Fruit fly (Drosophila melanogaster): ENCODE data around the gene CG46339.

CG46339 gene

DNA sequence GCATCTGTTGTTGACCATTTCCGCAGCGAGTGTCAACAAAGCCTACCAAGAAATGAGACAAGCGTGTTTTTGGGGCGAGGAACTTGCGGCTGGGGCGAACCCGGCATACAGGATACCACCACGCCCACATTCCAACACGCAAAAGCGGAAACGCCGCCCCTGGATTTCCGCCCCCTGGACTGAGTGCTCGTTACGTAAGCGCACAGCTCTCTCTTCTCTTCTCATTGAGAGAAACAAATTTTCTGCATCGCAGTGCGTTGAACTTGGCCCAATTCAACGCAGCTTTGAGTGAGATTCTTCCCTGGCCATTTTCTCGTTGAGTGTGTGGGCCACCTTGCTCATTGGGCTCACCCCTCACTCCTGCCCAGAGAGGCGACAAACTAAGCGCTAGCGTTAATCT, 44.9 kb downstream of the CG46339 start (continued):
- 0 out of 2 replicates have a peak, but pooled peaks have one; percentile 28 for TF ChIP-seq NFAT (GFP tag; IDR thresholded peaks at IDR 0.05)
- TF ChIP-seq CG3847 (GFP tag; IDR thresholded peaks at IDR 0.05) = 0 out of 2 replicates have a peak, but pooled peaks have one; percentile 11
- TF ChIP-seq ttk (GFP tag; IDR thresholded peaks at IDR 0.05) = no peak
- TF ChIP-seq Trl (optimal IDR thresholded peaks at IDR 0.05) = peak; percentile 31 to 32
- TF ChIP-seq Trl (GFP tag; optimal IDR thresholded peaks at IDR 0.05) = no peak
- peak; percentile 81 for TF ChIP-seq Ets65A (GFP tag)
- TF ChIP-seq Pdp1 (GFP tag; optimal IDR thresholded peaks at IDR 0.05) = peak in 1 of 2 experiments; percentile 91
- TF ChIP-seq CG14014 (GFP tag; IDR thresholded peaks at IDR 0.05) = peak; percentile 22; the same call in 1 of the 2 replicates
- 0 out of 2 replicates have a peak, but pooled peaks have one; percentile 10 for TF ChIP-seq MBD-R2 (GFP tag; IDR thresholded peaks at IDR 0.05)
- TF ChIP-seq Awh (GFP tag; IDR thresholded peaks at IDR 0.05) = 0 out of 2 replicates have a peak, but pooled peaks have one; percentile 26
- 0 out of 2 replicates have a peak, but pooled peaks have one; percentile 49 for TF ChIP-seq CG5953 (GFP tag; IDR thresholded peaks at IDR 0.05)
- peak; percentile 47 for TF ChIP-seq nerfin-1 (tag; optimal IDR thresholded peaks at IDR 0.05)
- no peak for TF ChIP-seq vnd (GFP tag; IDR thresholded peaks at IDR 0.05; ENCODE audit: partially characterized antibody)
- TF ChIP-seq CG5245 (GFP tag; optimal IDR thresholded peaks at IDR 0.05) = no peak
- peak; percentile 78 for TF ChIP-seq sd (tag; optimal IDR thresholded peaks at IDR 0.05)
- peak; percentile 80; the same call in 3 of the 4 replicates for TF ChIP-seq chinmo (GFP tag; IDR thresholded peaks at IDR 0.05; ENCODE audit: partially characterized antibody)
- TF ChIP-seq Atf6 (GFP tag; IDR thresholded peaks at IDR 0.05) = peak; percentile 53; the same call in 1 of the 2 replicates
- 0 out of 2 replicates have a peak, but pooled peaks have one; percentile 24 for TF ChIP-seq CG32772 (GFP tag; IDR thresholded peaks at IDR 0.05)
- 0 out of 3 replicates have a peak, but pooled peaks have one; percentile 48 for TF ChIP-seq CG11093 (GFP tag; IDR thresholded peaks at IDR 0.05)
- 0 out of 2 replicates have a peak, but pooled peaks have one; percentile 52 for TF ChIP-seq sens-2 (GFP tag; IDR thresholded peaks at IDR 0.05)
- peak; percentile 21 for TF ChIP-seq Nf-YC (tag; optimal IDR thresholded peaks at IDR 0.05)
- peak; percentile 66 for TF ChIP-seq abd-A (tag; optimal IDR thresholded peaks at IDR 0.05)
- peak; percentile 30; the same call in 1 of the 2 replicates for TF ChIP-seq crol (GFP tag; IDR thresholded peaks at IDR 0.05)
- TF ChIP-seq sna (GFP tag; IDR thresholded peaks at IDR 0.05; ENCODE audit: partially characterized antibody) = 0 out of 2 replicates have a peak, but pooled peaks have one; percentile 33
- peak; percentile 95 for TF ChIP-seq z (GFP tag; IDR thresholded peaks at IDR 0.05)
- no peak for TF ChIP-seq B-H2 (GFP tag; optimal IDR thresholded peaks at IDR 0.05)
- peak; percentile 38 for TF ChIP-seq CG18599 (GFP tag; optimal IDR thresholded peaks at IDR 0.05)
- TF ChIP-seq sisA (GFP tag; IDR thresholded peaks at IDR 0.05) = 0 out of 2 replicates have a peak, but pooled peaks have one; percentile 9
- peak; percentile 72; the same call in 1 of the 3 replicates for TF ChIP-seq gce (GFP tag; IDR thresholded peaks at IDR 0.05)

DNA sequence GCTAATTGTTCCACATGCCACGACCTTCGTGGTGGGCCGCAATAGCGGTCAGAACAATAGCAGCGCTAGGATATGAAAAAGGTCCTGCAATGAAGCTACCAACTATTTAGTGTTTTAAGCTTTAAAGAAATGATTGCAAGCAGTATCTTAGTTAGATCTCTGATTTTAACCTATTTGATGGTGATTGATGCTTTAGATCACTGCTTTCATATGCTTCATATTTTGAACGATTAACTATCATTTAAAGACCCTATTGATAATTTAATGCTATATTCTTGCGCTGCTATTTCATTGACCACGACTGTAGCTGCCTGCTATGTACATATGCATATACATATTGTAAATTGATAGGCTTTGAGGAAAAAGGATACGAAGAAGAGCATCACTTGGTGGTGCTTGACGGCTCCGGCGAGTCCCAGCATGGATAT, 48.2 kb downstream of the CG46339 start:
- TF ChIP-seq tgo (GFP tag; IDR thresholded peaks at IDR 0.05) = peak; percentile 50; the same call in 1 of the 3 replicates
- no peak for TF ChIP-seq Mes4 (GFP tag; optimal IDR thresholded peaks at IDR 0.05)
- TF ChIP-seq stc (GFP tag; IDR thresholded peaks at IDR 0.05) = peak; percentile 38; the same call in 1 of the 2 replicates
- TF ChIP-seq CG10979 (tag; optimal IDR thresholded peaks at IDR 0.05) = peak; percentile 50
- peak; percentile 77 for TF ChIP-seq CG14710 (tag; optimal IDR thresholded peaks at IDR 0.05)
- TF ChIP-seq CG33557 (GFP tag; optimal IDR thresholded peaks at IDR 0.05) = no peak
- TF ChIP-seq CG3407 (GFP tag; optimal IDR thresholded peaks at IDR 0.05) = peak; percentile 16
- TF ChIP-seq h (optimal IDR thresholded peaks at IDR 0.05) = no peak
- TF ChIP-seq CG12155 (GFP tag; optimal IDR thresholded peaks at IDR 0.05) = peak; percentile 15
- TF ChIP-seq mld (GFP tag; IDR thresholded peaks at IDR 0.05; ENCODE audit: partially characterized antibody) = no peak; the same call in 2 of the 3 replicates
- peak; percentile 76 for TF ChIP-seq Sox100B (GFP tag; optimal IDR thresholded peaks at IDR 0.05)
- no peak for TF ChIP-seq CG10431 (GFP tag; optimal IDR thresholded peaks at IDR 0.05)
- peak; percentile 84 for TF ChIP-seq nmo (GFP tag; optimal IDR thresholded peaks at IDR 0.05)
- TF ChIP-seq Spps (tag; optimal IDR thresholded peaks at IDR 0.05) = peak; percentile 73
- TF ChIP-seq so (GFP tag; IDR thresholded peaks at IDR 0.05) = peak; percentile 40; the same call in 1 of the 3 replicates
- TF ChIP-seq pb (GFP tag; optimal IDR thresholded peaks at IDR 0.05) = no peak
- TF ChIP-seq CHES-1-like (GFP tag; optimal IDR thresholded peaks at IDR 0.05) = peak; percentile 34
- peak; percentile 63 for TF ChIP-seq danr (GFP tag; IDR thresholded peaks at IDR 0.05)
- TF ChIP-seq trem (tag; optimal IDR thresholded peaks at IDR 0.05) = peak; percentile 72
- peak; percentile 81 for TF ChIP-seq CG17829 (tag; optimal IDR thresholded peaks at IDR 0.05)
- no peak for TF ChIP-seq wor (GFP tag; IDR thresholded peaks at IDR 0.05)
- peak; percentile 12 for TF ChIP-seq az2 (GFP tag; optimal IDR thresholded peaks at IDR 0.05)
- peak; percentile 52 for TF ChIP-seq CG12219 (GFP tag; optimal IDR thresholded peaks at IDR 0.05)
